Worm (Caenorhabditis elegans): ENCODE data around the gene nhr-70.

The nhr-70 gene

ce11 chrV:18589585-18589984, 26.8 kb upstream of the nhr-70 start:
- TF ChIP-seq lin-13 (tag; optimal IDR thresholded peaks at IDR 0.05) (no peak), ceh-83 (GFP tag; optimal IDR thresholded peaks at IDR 0.05) (no peak), zip-8 (tag; optimal IDR thresholded peaks at IDR 0.05) (no peak), mep-1 (tag; optimal IDR thresholded peaks at IDR 0.05) (peak; percentile 37), mab-5 (tag; optimal IDR thresholded peaks at IDR 0.05) (no peak), sptf-1 (tag; optimal IDR thresholded peaks at IDR 0.05) (peak; percentile 38), nhr-237 (tag; optimal IDR thresholded peaks at IDR 0.05) (no peak), cnd-1 (tag; optimal IDR thresholded peaks at IDR 0.05) (peak; percentile 29), blmp-1 (tag; optimal IDR thresholded peaks at IDR 0.05) (no peak), M03D4.4 (tag; optimal IDR thresholded peaks at IDR 0.05) (no peak), hlh-1 (tag; optimal IDR thresholded peaks at IDR 0.05) (peak; percentile 61), unc-39 (tag; optimal IDR thresholded peaks at IDR 0.05) (no peak), snpc-4 (tag; optimal IDR thresholded peaks at IDR 0.05) (no peak), unc-62 (GFP tag; optimal IDR thresholded peaks at IDR 0.05) (peak; percentile 52), ceh-43 (GFP tag; optimal IDR thresholded peaks at IDR 0.05) (peak; percentile 53), bed-3 (GFP tag; optimal IDR thresholded peaks at IDR 0.05) (no peak), nhr-28 (tag; optimal IDR thresholded peaks at IDR 0.05) (no peak), elt-1 (tag; optimal IDR thresholded peaks at IDR 0.05; ENCODE audit: borderline replicate concordance, insufficient read depth) (no peak), ztf-11 (tag; optimal IDR thresholded peaks at IDR 0.05) (no peak), ceh-39 (tag; optimal IDR thresholded peaks at IDR 0.05) (peak; percentile 64), tbx-8 (GFP tag; optimal IDR thresholded peaks at IDR 0.05) (no peak), ham-2 (GFP tag; optimal IDR thresholded peaks at IDR 0.05) (peak; percentile 87), nhr-2 (tag; optimal IDR thresholded peaks at IDR 0.05) (peak; percentile 91), nhr-12 (tag; optimal IDR thresholded peaks at IDR 0.05) (no peak), pha-4 (tag; optimal IDR thresholded peaks at IDR 0.05) (no peak), nhr-76 (tag; optimal IDR thresholded peaks at IDR 0.05) (no peak), lin-32 (GFP tag; optimal IDR thresholded peaks at IDR 0.05) (peak; percentile 24), elt-3 (tag; optimal IDR thresholded peaks at IDR 0.05) (no peak), sem-2 (GFP tag; optimal IDR thresholded peaks at IDR 0.05) (no peak), ces-1 (GFP tag; optimal IDR thresholded peaks at IDR 0.05) (peak; percentile 78), unc-120 (tag; optimal IDR thresholded peaks at IDR 0.05; ENCODE audit: poor library complexity, severe bottlenecking) (peak; percentile 2), flh-1 (GFP tag; optimal IDR thresholded peaks at IDR 0.05) (no peak), drap-1 (GFP tag; optimal IDR thresholded peaks at IDR 0.05) (peak; percentile 53), mls-2 (tag; optimal IDR thresholded peaks at IDR 0.05) (peak; percentile 64), lsy-2 (tag; optimal IDR thresholded peaks at IDR 0.05) (no peak)

- TF ChIP-seq elt-1 (tag; optimal IDR thresholded peaks at IDR 0.05; ENCODE audit: borderline replicate concordance, insufficient read depth) (no peak), lsy-2 (tag; optimal IDR thresholded peaks at IDR 0.05) (no peak), nhr-2 (tag; optimal IDR thresholded peaks at IDR 0.05) (no peak), ces-1 (GFP tag; optimal IDR thresholded peaks at IDR 0.05) (no peak), unc-120 (tag; optimal IDR thresholded peaks at IDR 0.05; ENCODE audit: poor library complexity, severe bottlenecking) (no peak), drap-1 (GFP tag; optimal IDR thresholded peaks at IDR 0.05) (no peak), mep-1 (tag; optimal IDR thresholded peaks at IDR 0.05) (no peak), unc-39 (tag; optimal IDR thresholded peaks at IDR 0.05) (no peak), lin-13 (tag; optimal IDR thresholded peaks at IDR 0.05) (no peak), unc-62 (GFP tag; optimal IDR thresholded peaks at IDR 0.05) (no peak), ceh-43 (GFP tag; optimal IDR thresholded peaks at IDR 0.05) (no peak), pha-4 (tag; optimal IDR thresholded peaks at IDR 0.05) (no peak), nhr-76 (tag; optimal IDR thresholded peaks at IDR 0.05) (no peak), hlh-1 (tag; optimal IDR thresholded peaks at IDR 0.05) (no peak), M03D4.4 (tag; optimal IDR thresholded peaks at IDR 0.05) (no peak), ztf-11 (tag; optimal IDR thresholded peaks at IDR 0.05) (no peak), tbx-8 (GFP tag; optimal IDR thresholded peaks at IDR 0.05) (no peak), flh-1 (GFP tag; optimal IDR thresholded peaks at IDR 0.05) (no peak), ceh-83 (GFP tag; optimal IDR thresholded peaks at IDR 0.05) (no peak)
Measured at ce11 chrV:18592448-18592847, 23.9 kb upstream of the nhr-70 start, which contains the start of gene grdn-1. Gene grdn-1, plus strand, starts transcription at chrV:18592748.

ce11 chrV:18596240-18596639, 20.1 kb upstream of the nhr-70 start:
- TF ChIP-seq ceh-83 (GFP tag; optimal IDR thresholded peaks at IDR 0.05) (no peak), elt-3 (tag; optimal IDR thresholded peaks at IDR 0.05) (no peak), M03D4.4 (tag; optimal IDR thresholded peaks at IDR 0.05) (peak; percentile 36), drap-1 (GFP tag; optimal IDR thresholded peaks at IDR 0.05) (peak; percentile 17), mab-5 (tag; optimal IDR thresholded peaks at IDR 0.05) (no peak), hlh-1 (tag; optimal IDR thresholded peaks at IDR 0.05) (peak; percentile 73)
